Fruit fly (Drosophila melanogaster) whole organism: ENCODE measurements around the gene Xpac.

Source experiments
- CG8478 ChIP-seq: fragments of >200 bp; optimal IDR thresholded peaks from 2 replicates; lab custom pipeline; 2018; ENCODE audit warnings: inconsistent platforms
- Dll ChIP-seq: fragments of >200 bp; optimal IDR thresholded peaks from 2 replicates; lab custom pipeline; 2017
- EcR ChIP-seq, 2 experiments: fragments of >200 bp; optimal IDR thresholded peaks; 2 replicates each; lab custom pipeline; 2017; ENCODE audit warnings: missing biosample characterization in 2 of 2, missing genetic modification characterization in 2 of 2, missing genetic modification reagents in 2 of 2
- pan ChIP-seq: fragments of >200 bp; optimal IDR thresholded peaks from 2 replicates; lab custom pipeline; 2017
- psq ChIP-seq: fragments of >200 bp; optimal IDR thresholded peaks from 2 replicates; lab custom pipeline; 2017
- usp ChIP-seq: fragments of >200 bp; optimal IDR thresholded peaks from 2 replicates; lab custom pipeline; 2017; ENCODE audit warnings: missing biosample characterization, missing genetic modification characterization, mixed read lengths

Xpac gene

DNA sequence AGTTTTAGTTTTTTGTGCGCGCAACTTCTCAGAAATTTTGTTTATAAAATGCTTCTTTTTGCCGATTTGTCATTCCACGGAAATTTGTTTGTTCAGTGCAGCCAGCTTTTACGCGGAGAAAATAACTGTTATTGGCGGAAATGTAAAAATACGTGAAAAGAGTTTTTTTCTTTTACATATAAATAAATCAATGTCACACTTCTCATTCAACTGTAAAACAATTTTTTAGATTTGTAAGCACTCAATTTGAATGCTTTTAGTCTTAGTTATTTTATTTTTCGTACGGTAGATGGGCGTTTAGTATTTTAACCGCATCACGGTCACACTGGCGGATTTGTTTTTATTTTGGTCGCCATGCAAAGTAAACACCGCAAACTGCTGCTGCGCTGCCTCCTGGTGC, at the start of gene Xpac, which contains the start of gene brn:
Gene Xpac, minus strand, starts transcription at position 66 of the 400 bp plus-strand sequence.
Gene brn, plus strand, starts transcription at position 211 of the 400 bp plus-strand sequence.
- no peak for TF ChIP-seq psq (lab: Kevin White, UChicago)
- no peak for TF ChIP-seq EcR (GFP tag; optimal IDR thresholded peaks at IDR 0.05; lab: Kevin White, UChicago)
- no peak for TF ChIP-seq pan (lab: Kevin White, UChicago)
- no peak for TF ChIP-seq CG8478 (lab: Kevin White, UChicago)
- no peak for TF ChIP-seq Dll
- no peak for TF ChIP-seq usp (GFP tag; lab: Kevin White, UChicago)

DNA sequence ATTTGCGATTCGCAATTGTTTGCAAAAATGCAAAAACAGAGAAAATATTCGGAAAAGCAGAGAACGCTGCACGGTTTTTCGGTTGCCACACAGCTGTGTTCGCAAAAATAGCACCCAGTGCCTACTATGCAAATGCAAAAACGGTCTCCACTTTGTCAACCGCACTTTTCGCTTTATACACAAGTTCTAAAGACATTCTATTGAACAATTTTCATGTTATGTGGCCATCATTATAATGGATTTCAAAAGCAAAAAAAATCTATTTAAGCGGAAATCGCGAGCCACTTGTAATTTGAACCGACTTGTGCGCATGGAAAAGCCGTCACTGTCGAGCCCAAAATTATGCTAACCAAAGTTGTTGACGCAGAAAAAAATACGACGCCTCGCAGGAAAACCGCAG, 47.0 kb upstream of the Xpac start:
- TF ChIP-seq usp (GFP tag; lab: Kevin White, UChicago) = no peak
- no peak for TF ChIP-seq pan (lab: Kevin White, UChicago)
- TF ChIP-seq psq (lab: Kevin White, UChicago) = no peak
- TF ChIP-seq Dll = no peak

DNA sequence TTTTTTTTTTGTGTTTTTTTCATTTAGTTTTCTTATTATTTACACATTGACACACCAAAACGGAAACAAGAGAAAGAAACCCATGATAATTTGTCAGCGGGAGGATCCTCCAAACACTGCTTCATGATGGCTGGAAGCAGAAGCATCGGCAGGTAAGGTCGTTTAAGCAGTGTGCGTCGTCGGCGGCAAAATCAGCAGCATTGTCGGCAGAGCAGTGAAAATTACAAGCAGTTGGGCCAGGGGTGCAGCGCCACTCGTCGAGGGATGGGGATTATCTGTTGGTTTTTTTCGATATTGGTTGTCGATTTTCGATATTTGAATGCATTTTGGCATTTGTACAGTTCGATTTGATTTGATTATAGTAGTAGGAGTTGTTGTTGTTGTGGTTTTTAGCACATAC, 35.0 kb upstream of the Xpac start:
- no peak for TF ChIP-seq usp (GFP tag; lab: Kevin White, UChicago)
- no peak for TF ChIP-seq pan (lab: Kevin White, UChicago)
- TF ChIP-seq EcR (GFP tag; optimal IDR thresholded peaks at IDR 0.05; lab: Kevin White, UChicago) = no peak
- no peak for TF ChIP-seq Dll
- TF ChIP-seq CG8478 (lab: Kevin White, UChicago) = no peak
- TF ChIP-seq psq (lab: Kevin White, UChicago) = no peak

DNA sequence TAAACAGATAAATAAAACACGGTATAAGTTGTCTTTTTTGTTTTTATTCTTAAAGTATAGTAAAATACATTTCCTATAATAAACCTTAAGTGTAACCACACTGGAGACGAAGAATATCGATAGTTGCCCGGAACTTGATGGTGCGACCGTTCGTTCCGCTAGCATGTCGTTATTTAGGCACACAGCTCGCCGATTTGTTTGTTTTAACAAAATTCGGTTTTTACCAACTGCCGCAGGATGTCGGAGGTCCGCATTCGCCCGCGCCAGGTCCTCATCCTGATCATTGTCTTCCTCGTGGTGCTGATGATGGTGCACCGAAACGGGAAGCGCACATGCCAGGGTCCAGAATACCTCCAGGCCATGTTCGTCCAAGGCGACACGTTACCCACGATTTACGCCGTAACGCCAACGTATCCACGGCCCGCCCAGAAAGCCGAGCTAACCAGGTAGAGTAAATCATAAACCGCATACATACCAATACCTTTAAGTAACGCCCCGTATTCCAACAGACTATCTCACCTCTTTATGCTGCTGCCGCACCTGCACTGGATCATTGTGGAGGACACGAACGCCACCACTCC, 27.1 kb upstream of the Xpac start, which contains the start of gene GlcAT-I:
Gene GlcAT-I, plus strand, starts transcription at position 163 of the 581 bp plus-strand sequence.
- TF ChIP-seq EcR (GFP tag; optimal IDR thresholded peaks at IDR 0.05; lab: Kevin White, UChicago) = no peak
- no peak for TF ChIP-seq psq (lab: Kevin White, UChicago)
- TF ChIP-seq Dll = no peak
- no peak for TF ChIP-seq usp (GFP tag; lab: Kevin White, UChicago)
- TF ChIP-seq CG8478 (lab: Kevin White, UChicago) = no peak
- TF ChIP-seq pan (lab: Kevin White, UChicago) = no peak

DNA sequence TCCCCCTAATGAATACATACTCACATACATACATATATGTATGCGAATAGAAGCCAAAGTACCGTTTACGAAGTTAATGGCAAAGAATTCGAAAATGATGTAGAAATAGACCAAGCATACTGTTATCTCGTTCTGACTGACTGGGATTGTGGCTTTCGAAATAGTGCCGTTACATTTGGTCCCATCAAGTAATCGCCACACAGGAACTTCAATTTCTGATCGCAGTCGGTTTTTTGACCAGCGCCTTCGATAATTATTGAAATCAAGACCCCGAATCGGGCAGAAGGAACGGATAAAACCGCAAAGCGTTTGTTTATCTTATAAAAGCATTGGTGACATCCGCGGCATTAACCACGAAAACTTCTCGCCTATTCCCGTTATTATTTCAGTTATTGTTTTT, 15.6 kb upstream of the Xpac start:
- no peak for TF ChIP-seq EcR (GFP tag; optimal IDR thresholded peaks at IDR 0.05; lab: Kevin White, UChicago)
- no peak for TF ChIP-seq Dll
- TF ChIP-seq usp (GFP tag; lab: Kevin White, UChicago) = no peak
- TF ChIP-seq pan (lab: Kevin White, UChicago) = no peak
- TF ChIP-seq psq (lab: Kevin White, UChicago) = no peak
- no peak for TF ChIP-seq CG8478 (lab: Kevin White, UChicago)

DNA sequence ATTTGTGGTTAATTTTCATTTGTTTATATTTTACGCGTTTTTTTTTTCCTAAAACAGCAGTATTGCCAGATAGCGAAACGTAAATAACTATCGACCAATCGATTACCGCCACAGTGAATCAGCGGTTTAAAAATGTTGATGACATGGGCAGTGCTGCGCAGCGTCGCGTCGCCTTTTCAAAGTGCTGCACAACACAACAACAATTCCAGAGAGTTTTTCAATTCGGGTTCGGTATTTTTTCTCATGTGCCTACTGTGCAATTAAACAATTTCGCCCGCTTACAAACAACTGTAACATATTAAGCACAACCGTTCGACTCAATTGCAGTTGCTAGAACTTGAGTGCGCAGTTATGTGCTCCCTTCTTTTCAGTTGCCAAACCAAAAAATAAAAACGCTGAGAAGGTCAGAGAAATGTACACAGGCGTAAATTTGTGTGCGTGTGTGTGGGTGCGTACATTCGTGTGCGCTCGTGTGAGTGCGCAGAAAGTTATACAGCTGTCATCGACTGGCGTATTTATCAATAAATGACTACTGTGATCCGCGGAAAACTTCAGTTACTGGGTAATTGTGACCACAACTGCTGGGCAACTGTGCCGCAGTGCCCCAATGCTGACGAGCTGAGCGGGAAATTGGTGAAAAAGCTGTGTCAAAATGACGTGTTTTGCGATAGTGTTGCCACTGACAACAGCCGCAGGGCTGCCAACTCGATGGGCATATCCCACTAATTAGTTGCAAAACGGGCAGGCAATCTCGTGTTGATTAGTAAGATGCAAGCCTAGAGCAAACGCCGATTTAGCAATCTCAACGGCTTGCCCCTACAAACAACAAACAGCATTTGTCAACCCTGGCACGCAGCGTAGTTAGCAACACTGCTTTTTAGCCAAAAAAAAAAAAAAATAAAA, 13.1 kb upstream of the Xpac start, which contains the start of the genes tyf and Tip60:
Gene tyf, plus strand, starts transcription at position 187 of the 903 bp plus-strand sequence.
Gene Tip60, minus strand, starts transcription at position 654 of the 903 bp plus-strand sequence.
- TF ChIP-seq EcR (GFP tag; optimal IDR thresholded peaks at IDR 0.05; lab: Kevin White, UChicago) (no peak), psq (lab: Kevin White, UChicago) (no peak), CG8478 (lab: Kevin White, UChicago) (no peak), usp (GFP tag; lab: Kevin White, UChicago) (no peak), Dll (no peak), pan (lab: Kevin White, UChicago) (no peak)

DNA sequence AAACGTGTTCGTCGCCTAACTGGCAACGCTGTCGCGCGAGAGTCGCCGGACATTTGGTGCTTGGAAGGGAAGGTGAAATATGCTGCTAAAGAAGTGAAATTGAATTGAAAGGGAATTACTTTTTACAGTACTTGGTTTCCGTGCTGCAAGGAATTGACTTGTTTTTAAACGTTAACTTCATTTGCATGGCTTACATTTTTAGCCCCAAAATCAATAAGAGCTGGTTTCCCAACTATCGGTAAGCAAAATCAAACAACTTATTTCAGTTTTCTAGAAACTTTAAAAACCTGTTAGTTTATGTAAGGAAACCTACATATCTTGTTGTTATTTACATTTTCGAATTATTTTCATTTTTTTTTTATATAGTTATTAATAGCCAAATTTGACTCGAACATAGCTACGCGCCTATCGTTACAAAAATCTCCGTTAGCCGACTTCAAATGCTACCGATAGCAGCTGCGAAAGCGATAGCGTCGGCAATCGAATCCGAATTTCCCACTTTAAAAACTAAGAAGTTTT, 9.8 kb upstream of the Xpac start, which contains the start of the genes dgt4 and Nsun2:
Gene dgt4, plus strand, starts transcription at position 4 of the 519 bp plus-strand sequence.
Gene Nsun2, minus strand, starts transcription at position 37 of the 519 bp plus-strand sequence.
- TF ChIP-seq CG8478 (lab: Kevin White, UChicago) = no peak
- TF ChIP-seq usp (GFP tag; lab: Kevin White, UChicago) = no peak
- TF ChIP-seq psq (lab: Kevin White, UChicago) = no peak
- no peak for TF ChIP-seq EcR (GFP tag; optimal IDR thresholded peaks at IDR 0.05; lab: Kevin White, UChicago)
- TF ChIP-seq pan (lab: Kevin White, UChicago) = no peak
- TF ChIP-seq Dll = no peak

DNA sequence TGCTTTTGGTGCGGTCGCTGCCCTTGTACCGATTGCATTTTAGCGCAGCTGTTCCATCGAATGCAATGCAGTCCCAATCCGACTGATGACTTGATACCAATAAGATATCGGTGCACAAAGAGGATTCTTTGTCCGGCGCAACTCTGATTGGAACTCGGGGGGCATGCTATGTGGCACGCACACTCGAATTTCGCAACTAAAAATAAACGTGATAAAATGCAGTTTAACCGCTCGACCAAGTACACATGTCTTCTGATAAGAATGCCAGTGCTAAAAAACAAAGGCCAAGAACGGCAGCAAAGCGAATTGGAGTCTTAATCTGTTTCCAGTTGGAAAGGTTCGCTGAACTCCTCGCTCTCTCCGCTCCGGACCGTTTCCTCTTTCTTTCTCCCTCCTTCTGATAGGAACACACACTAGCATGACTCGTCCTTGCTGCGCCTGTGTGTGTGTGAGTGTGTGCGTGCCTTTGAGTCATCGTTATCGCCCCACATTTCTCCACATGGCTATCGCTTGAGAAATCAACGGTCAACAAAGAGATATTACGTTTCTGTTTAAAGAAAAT, 4.7 kb upstream of the Xpac start:
- TF ChIP-seq CG8478 (lab: Kevin White, UChicago) = no peak
- no peak for TF ChIP-seq usp (GFP tag; lab: Kevin White, UChicago)
- no peak for TF ChIP-seq pan (lab: Kevin White, UChicago)
- no peak for TF ChIP-seq Dll
- no peak for TF ChIP-seq EcR (GFP tag; optimal IDR thresholded peaks at IDR 0.05; lab: Kevin White, UChicago)
- TF ChIP-seq psq (lab: Kevin White, UChicago) = no peak

DNA sequence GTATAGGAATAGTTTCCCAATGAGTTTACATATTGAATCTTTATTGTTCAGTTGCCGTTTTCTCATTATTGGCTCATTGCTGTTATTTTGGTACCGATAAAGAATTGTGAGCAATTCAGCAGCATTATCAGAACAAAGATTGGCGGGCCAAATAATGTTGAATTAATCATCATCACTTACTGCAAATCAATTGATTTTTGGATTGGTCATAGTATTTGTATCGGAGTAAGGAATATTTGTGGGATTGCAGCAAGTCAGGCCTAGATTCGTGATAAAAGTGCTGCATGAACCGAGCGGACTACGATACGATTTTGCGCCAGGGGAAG, 4.1 kb upstream of the Xpac start:
- TF ChIP-seq Dll = no peak
- TF ChIP-seq psq (lab: Kevin White, UChicago) = no peak
- TF ChIP-seq EcR (GFP tag; optimal IDR thresholded peaks at IDR 0.05; lab: Kevin White, UChicago) = no peak
- TF ChIP-seq pan (lab: Kevin White, UChicago) = no peak

DNA sequence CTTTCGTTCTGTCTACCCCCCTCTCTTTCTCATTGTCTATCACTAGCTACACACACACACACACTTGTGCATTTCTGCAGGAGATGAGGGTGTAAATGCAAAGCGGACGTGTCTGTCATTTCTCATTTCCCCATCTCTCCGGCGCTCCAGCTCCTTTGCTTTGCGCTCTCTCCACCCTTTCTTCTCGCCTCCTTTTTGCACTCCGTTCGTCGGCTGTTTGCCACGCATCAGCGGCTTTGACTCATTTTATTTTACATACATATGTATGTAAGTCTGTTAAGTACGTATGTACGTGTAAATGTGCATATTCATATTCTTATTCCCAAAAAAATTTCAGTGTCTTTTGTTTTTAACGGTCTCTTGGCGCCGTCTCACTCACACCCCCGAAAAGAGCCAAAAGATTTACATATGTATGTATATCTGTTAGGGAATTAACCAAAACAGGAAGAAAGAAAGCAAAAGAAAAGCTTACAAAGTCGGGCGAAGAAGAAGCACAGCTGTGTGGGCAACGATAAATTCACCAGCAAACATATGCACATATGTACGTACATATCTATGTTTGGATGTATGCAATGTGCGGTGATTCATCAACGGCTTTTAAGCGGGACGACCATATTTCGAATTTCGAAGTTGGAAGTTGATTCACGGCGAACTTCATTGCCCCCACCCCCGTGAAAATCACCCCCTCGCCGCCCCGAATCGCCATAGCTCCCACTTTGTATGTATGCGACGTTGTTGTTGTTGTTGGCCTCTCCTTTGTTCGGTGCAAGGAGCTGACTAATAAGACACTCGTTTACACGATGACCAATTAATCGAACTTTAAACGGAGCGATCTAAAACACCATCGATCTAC, 3.5 kb upstream of the Xpac start:
- TF ChIP-seq psq (lab: Kevin White, UChicago) (no peak), usp (GFP tag; lab: Kevin White, UChicago) (no peak), Dll (no peak), EcR (GFP tag; optimal IDR thresholded peaks at IDR 0.05; lab: Kevin White, UChicago) (no peak), CG8478 (lab: Kevin White, UChicago) (no peak)
